Fruit fly (Drosophila melanogaster) whole organism, embryonic: ENCODE data around the gene RpS17.
A peak's percentile ranks its signal among the peaks of the same experiment; 100 is the strongest.

Experiments
- Adf1 ChIP-seq: fragments of 200-800 bp; sonication (Bioruptor generic); IDR thresholded peaks from 2 replicates; pipeline ENCODE4 v1.3.6; 2022; ENCODE audit warnings: missing biosample characterization, missing genetic modification characterization
- BtbVII ChIP-seq: fragments of 200-800 bp; sonication (Bioruptor generic); optimal IDR thresholded peaks from 3 replicates; lab custom pipeline; 2017; ENCODE audit warnings: missing biosample characterization, mild to moderate bottlenecking, missing genetic modification characterization
- CG10209 ChIP-seq: fragments of 200-800 bp; sonication (Bioruptor generic); optimal IDR thresholded peaks from 3 replicates; lab custom pipeline; 2017; ENCODE audit warnings: missing biosample characterization, mild to moderate bottlenecking, missing genetic modification characterization, missing genetic modification reagents
- CG10565 ChIP-seq: fragments of 200-800 bp; sonication (Bioruptor generic); optimal IDR thresholded peaks from 3 replicates; lab custom pipeline; 2016; ENCODE audit warnings: missing biosample characterization, mild to moderate bottlenecking, missing genetic modification characterization
- CG12299 ChIP-seq: fragments of 200-800 bp; sonication (Bioruptor generic); optimal IDR thresholded peaks from 2 replicates; lab custom pipeline; 2018; ENCODE audit warnings: missing biosample characterization, mild to moderate bottlenecking, missing genetic modification characterization
- CG13624 ChIP-seq: fragments of 200-800 bp; sonication (Bioruptor generic); optimal IDR thresholded peaks from 2 replicates; lab custom pipeline; 2016; ENCODE audit warnings: missing biosample characterization, missing genetic modification characterization
- CG14014 ChIP-seq: fragments of 200-800 bp; sonication (Bioruptor generic); IDR thresholded peaks from 2 replicates; pipeline ENCODE4 v1.3.6; 2022; ENCODE audit warnings: missing biosample characterization, missing genetic modification characterization
- CG14667 ChIP-seq: fragments of 200-800 bp; sonication (Bioruptor generic); IDR thresholded peaks from 2 replicates; pipeline ENCODE4 v1.3.6; 2022; ENCODE audit warnings: missing biosample characterization, missing genetic modification characterization
- CG14710 ChIP-seq: fragments of 200-800 bp; sonication (Bioruptor generic); optimal IDR thresholded peaks from 3 replicates; lab custom pipeline; 2019; ENCODE audit warnings: missing biosample characterization, mild to moderate bottlenecking, missing genetic modification characterization, moderate library complexity
- CG15514 ChIP-seq: fragments of 200-800 bp; sonication (Bioruptor generic); optimal IDR thresholded peaks from 3 replicates; lab custom pipeline; 2017; ENCODE audit warnings: missing biosample characterization, missing genetic modification characterization, mild to moderate bottlenecking, moderate library complexity, missing genetic modification reagents
- CG1603 ChIP-seq: fragments of 200-800 bp; sonication (Bioruptor generic); optimal IDR thresholded peaks from 2 replicates; lab custom pipeline; 2019; ENCODE audit warnings: missing biosample characterization, mild to moderate bottlenecking, missing genetic modification characterization, moderate library complexity
- CG17612 ChIP-seq: fragments of 200-800 bp; sonication (Bioruptor generic); IDR thresholded peaks from 2 replicates; pipeline ENCODE4 v1.3.6; 2022; ENCODE audit warnings: missing biosample characterization, missing genetic modification characterization
- CG17802 ChIP-seq: fragments of 200-800 bp; sonication (Bioruptor generic); optimal IDR thresholded peaks from 2 replicates; lab custom pipeline; 2018; ENCODE audit warnings: missing biosample characterization, mild to moderate bottlenecking, missing genetic modification characterization, moderate library complexity
- CG31441 ChIP-seq: fragments of 200-800 bp; sonication (Bioruptor generic); IDR thresholded peaks from 2 replicates; pipeline ENCODE4 v1.3.6; 2022; ENCODE audit warnings: missing biosample characterization, missing genetic modification characterization
- CG33557 ChIP-seq: fragments of 200-800 bp; sonication (Bioruptor generic); optimal IDR thresholded peaks from 2 replicates; lab custom pipeline; 2019; ENCODE audit warnings: missing biosample characterization, mild to moderate bottlenecking, missing genetic modification characterization, moderate library complexity
- CG6791 ChIP-seq: fragments of 200-800 bp; sonication (Bioruptor generic); IDR thresholded peaks from 3 replicates; pipeline ENCODE4 v1.3.6; 2022; ENCODE audit warnings: missing biosample characterization, missing genetic modification characterization; ENCODE audit not compliant: partially characterized antibody
- CG7786 ChIP-seq: fragments of 200-800 bp; sonication (Bioruptor generic); optimal IDR thresholded peaks from 2 replicates; lab custom pipeline; 2016; ENCODE audit warnings: missing biosample characterization, missing genetic modification characterization
- CG8290 ChIP-seq, 3 experiments: fragments of 200-800 bp; sonication (Bioruptor generic); optimal IDR thresholded peaks; 2 replicates each; lab custom pipeline; 2016 to 2019; ENCODE audit warnings: missing biosample characterization in 3 of 3, missing genetic modification characterization in 3 of 3, mild to moderate bottlenecking in 2 of 3, moderate library complexity in 1 of 3
- D ChIP-seq, 2 experiments: fragments of 200-800 bp in 1 of 2; fragments of >200 bp in 1 of 2; sonication (Bioruptor generic) in 1 of 2; optimal IDR thresholded peaks; 2 replicates in 1 of 2; 3 replicates in 1 of 2; lab custom pipeline; 2017; ENCODE audit warnings: mild to moderate bottlenecking in 1 of 2, missing biosample characterization in 1 of 2, missing genetic modification characterization in 1 of 2, missing genetic modification reagents in 1 of 2
- Dll ChIP-seq: fragments of 200-800 bp; sonication (Bioruptor generic); IDR thresholded peaks from 4 replicates; pipeline ENCODE4 v1.3.6; 2022; ENCODE audit warnings: missing biosample characterization, missing genetic modification characterization; ENCODE audit not compliant: partially characterized antibody
- Drgx ChIP-seq: fragments of 200-800 bp; sonication (Bioruptor generic); IDR thresholded peaks from 2 replicates; pipeline ENCODE4 v1.3.6; 2022; ENCODE audit warnings: missing biosample characterization, missing genetic modification characterization
- Eip74EF ChIP-seq, 2 experiments: fragments of 200-800 bp in 1 of 2; fragments of >200 bp in 1 of 2; sonication (Bioruptor generic) in 1 of 2; optimal IDR thresholded peaks; 2 replicates each; lab custom pipeline; 2017 to 2019; ENCODE audit warnings: missing biosample characterization in 2 of 2, missing genetic modification characterization in 2 of 2, mild to moderate bottlenecking in 1 of 2, moderate library complexity in 1 of 2
- Fer1 ChIP-seq: fragments of 200-800 bp; sonication (Bioruptor generic); optimal IDR thresholded peaks from 2 replicates; lab custom pipeline; 2017; ENCODE audit warnings: missing biosample characterization, mild to moderate bottlenecking, missing genetic modification characterization
- GATAe ChIP-seq: fragments of 200-800 bp; sonication (Bioruptor generic); conservative IDR thresholded peaks from 2 replicates; pipeline ENCODE4 v1.3.6; 2022; ENCODE audit warnings: missing biosample characterization, missing genetic modification characterization
- HLHmδ ChIP-seq: fragments of 200-800 bp; sonication (Bioruptor generic); optimal IDR thresholded peaks from 2 replicates; lab custom pipeline; 2018; ENCODE audit warnings: missing biosample characterization, mild to moderate bottlenecking, missing genetic modification characterization, moderate library complexity
- Hand ChIP-seq: fragments of 200-800 bp; sonication (Bioruptor generic); optimal IDR thresholded peaks from 2 replicates; lab custom pipeline; 2017; ENCODE audit warnings: mild to moderate bottlenecking, missing biosample characterization, missing genetic modification reagents, missing genetic modification characterization
- Hey ChIP-seq: fragments of 200-800 bp; sonication (Bioruptor generic); optimal IDR thresholded peaks from 3 replicates; lab custom pipeline; 2018; ENCODE audit warnings: missing biosample characterization, mild to moderate bottlenecking, missing genetic modification characterization
- Mes4 ChIP-seq: fragments of 200-800 bp; sonication (Bioruptor generic); optimal IDR thresholded peaks from 2 replicates; lab custom pipeline; 2016; ENCODE audit warnings: missing biosample characterization, missing genetic modification characterization
- NK7.1 ChIP-seq: fragments of 200-800 bp; sonication (Bioruptor generic); optimal IDR thresholded peaks from 3 replicates; lab custom pipeline; 2016; ENCODE audit warnings: missing biosample characterization, missing genetic modification characterization
- Nf-YB ChIP-seq: fragments of 200-800 bp; sonication (Bioruptor generic); optimal IDR thresholded peaks from 3 replicates; lab custom pipeline; 2019; ENCODE audit warnings: missing biosample characterization, mild to moderate bottlenecking, missing genetic modification characterization, moderate library complexity
- Optix ChIP-seq: fragments of 200-800 bp; sonication (Bioruptor generic); IDR thresholded peaks from 3 replicates; pipeline ENCODE4 v1.3.6; 2022; ENCODE audit warnings: missing biosample characterization, missing genetic modification characterization
- PHDP ChIP-seq: fragments of 200-800 bp; sonication (Bioruptor generic); optimal IDR thresholded peaks from 3 replicates; lab custom pipeline; 2018; ENCODE audit warnings: missing biosample characterization, mild to moderate bottlenecking, missing genetic modification characterization, moderate library complexity
- Sry-δ ChIP-seq: fragments of 200-800 bp; sonication (Bioruptor generic); optimal IDR thresholded peaks from 2 replicates; lab custom pipeline; 2016; ENCODE audit warnings: missing biosample characterization, missing genetic modification characterization
- Tbp ChIP-seq: fragments of >200 bp; optimal IDR thresholded peaks from 2 replicates; lab custom pipeline; 2018; ENCODE audit warnings: missing biosample characterization, missing genetic modification characterization
- Xrp1 ChIP-seq: fragments of 200-800 bp; sonication (Bioruptor generic); IDR thresholded peaks from 2 replicates; pipeline ENCODE4 v1.3.6; 2022; ENCODE audit warnings: missing biosample characterization, missing genetic modification characterization
- ato ChIP-seq: fragments of 200-800 bp; sonication (Bioruptor generic); IDR thresholded peaks from 2 replicates; pipeline ENCODE4 v1.3.6; 2022; ENCODE audit warnings: missing biosample characterization, missing genetic modification characterization; ENCODE audit not compliant: partially characterized antibody
- crp ChIP-seq, 2 experiments: fragments of 200-800 bp; sonication (Bioruptor generic); optimal IDR thresholded peaks; 2 replicates in 1 of 2; 3 replicates in 1 of 2; lab custom pipeline; 2017; ENCODE audit warnings: missing biosample characterization in 2 of 2, missing genetic modification characterization in 2 of 2, mild to moderate bottlenecking in 1 of 2, moderate library complexity in 1 of 2
- dmrt99B ChIP-seq: fragments of 200-800 bp; sonication (Bioruptor generic); optimal IDR thresholded peaks from 2 replicates; lab custom pipeline; 2018; ENCODE audit warnings: missing biosample characterization, mild to moderate bottlenecking, missing genetic modification characterization, moderate library complexity
- dpn ChIP-seq, 2 experiments: fragments of 200-800 bp; sonication (Bioruptor generic); optimal IDR thresholded peaks; 3 replicates each; lab custom pipeline; 2016; ENCODE audit warnings: missing biosample characterization in 2 of 2, missing genetic modification characterization in 2 of 2
- en ChIP-seq: fragments of 200-800 bp; sonication (Bioruptor generic); optimal IDR thresholded peaks from 2 replicates; lab custom pipeline; 2016; ENCODE audit warnings: missing biosample characterization, missing genetic modification characterization
- esg ChIP-seq: fragments of 200-800 bp; sonication (Bioruptor generic); conservative IDR thresholded peaks from 2 replicates; pipeline ENCODE4 v1.3.6; 2022; ENCODE audit warnings: missing biosample characterization, missing genetic modification characterization
- jing ChIP-seq: fragments of 200-800 bp; sonication (Bioruptor generic); optimal IDR thresholded peaks from 2 replicates; lab custom pipeline; 2018; ENCODE audit warnings: missing biosample characterization, mild to moderate bottlenecking, missing genetic modification characterization
- oc ChIP-seq: fragments of 200-800 bp; sonication (Bioruptor generic); optimal IDR thresholded peaks from 2 replicates; lab custom pipeline; 2018; ENCODE audit warnings: missing biosample characterization, mild to moderate bottlenecking, missing genetic modification characterization, moderate library complexity
- ranshi ChIP-seq: fragments of 200-800 bp; sonication (Bioruptor generic); IDR thresholded peaks from 2 replicates; pipeline ENCODE4 v1.3.6; 2022; ENCODE audit warnings: missing biosample characterization, missing genetic modification characterization
- zen ChIP-seq: fragments of 200-800 bp; sonication (Bioruptor generic); optimal IDR thresholded peaks from 3 replicates; lab custom pipeline; 2018; ENCODE audit warnings: missing biosample characterization, mild to moderate bottlenecking, missing genetic modification characterization, moderate library complexity
- zf30C ChIP-seq: fragments of 200-800 bp; sonication (Bioruptor generic); optimal IDR thresholded peaks from 3 replicates; lab custom pipeline; 2018; ENCODE audit warnings: missing biosample characterization, mild to moderate bottlenecking, missing genetic modification characterization

The RpS17 gene

dm6 chr3L:9422636-9423419 lies 6.8 kb downstream of the RpS17 start, which contains the start of gene aay (continued):
- peak; percentile 98 for TF ChIP-seq Mes4
- peak; percentile 100 for TF ChIP-seq dmrt99B
- peak; percentile 95 for TF ChIP-seq CG10565 (GFP tag; lab: Kevin White, UChicago)
- peak; percentile 98 for TF ChIP-seq ranshi (GFP tag; lab: Robert Waterston, UW)
- TF ChIP-seq Dll (GFP tag; lab: Robert Waterston, UW), result 0 out of 4 replicates have a peak, but pooled peaks have one; percentile 18
- peak; percentile 99 for TF ChIP-seq CG31441
- peak; percentile 98 for TF ChIP-seq CG33557 (GFP tag; lab: Kevin White, UChicago)
- peak; percentile 99 for TF ChIP-seq BtbVII (GFP tag; lab: Kevin White, UChicago)
- peak; percentile 95 for TF ChIP-seq CG17612 (GFP tag; lab: Robert Waterston, UW)
- TF ChIP-seq CG6791 (GFP tag; lab: Robert Waterston, UW), result no peak
- TF ChIP-seq Optix (GFP tag; lab: Robert Waterston, UW), result peak; percentile 95
- peak; percentile 66 for TF ChIP-seq Sry-δ (GFP tag; lab: Kevin White, UChicago)
- no peak for TF ChIP-seq D (optimal IDR thresholded peaks at IDR 0.05; lab: Kevin White, UChicago)
- TF ChIP-seq D (GFP tag; optimal IDR thresholded peaks at IDR 0.05; lab: Kevin White, UChicago), result peak; percentile 99
- peak; percentile 87 for TF ChIP-seq Adf1 (GFP tag; lab: Robert Waterston, UW)
- TF ChIP-seq CG1603 (tag; lab: Kevin White, UChicago), result peak; percentile 97
- peak; percentile 92 for TF ChIP-seq Nf-YB (GFP tag; lab: Kevin White, UChicago)
- peak; percentile 98 to 99 for TF ChIP-seq dpn (GFP tag; optimal IDR thresholded peaks at IDR 0.05; lab: Kevin White, UChicago)
- TF ChIP-seq HLHmδ (GFP tag; lab: Kevin White, UChicago), result no peak
- TF ChIP-seq jing (GFP tag; lab: Kevin White, UChicago), result peak; percentile 97
- TF ChIP-seq CG15514 (GFP tag; lab: Kevin White, UChicago), result peak; percentile 94
- TF ChIP-seq CG12299 (tag; lab: Kevin White, UChicago), result peak; percentile 99
- peak; percentile 97 for TF ChIP-seq Hand (GFP tag; lab: Kevin White, UChicago)
- peak; percentile 97 for TF ChIP-seq GATAe (GFP tag; lab: Robert Waterston, UW)
- TF ChIP-seq CG14014 (GFP tag; lab: Robert Waterston, UW), result peak; percentile 97
- no peak for TF ChIP-seq Tbp (GFP tag; lab: Kevin White, UChicago)
- TF ChIP-seq Hey (tag; lab: Kevin White, UChicago), result peak; percentile 79
- TF ChIP-seq Fer1 (GFP tag; lab: Kevin White, UChicago), result peak; percentile 99
- TF ChIP-seq PHDP (tag; lab: Kevin White, UChicago), result peak; percentile 99
- TF ChIP-seq CG7786, result peak; percentile 97
- no peak for TF ChIP-seq ato
- TF ChIP-seq CG13624 (GFP tag; lab: Kevin White, UChicago), result peak; percentile 99
- peak; percentile 96 for TF ChIP-seq CG14667 (GFP tag; lab: Robert Waterston, UW)
- TF ChIP-seq crp (GFP tag; optimal IDR thresholded peaks at IDR 0.05; lab: Kevin White, UChicago), result peak in 1 of 2 experiments; percentile 75
- TF ChIP-seq Eip74EF (GFP tag; optimal IDR thresholded peaks at IDR 0.05; lab: Kevin White, UChicago), result peak in 1 of 2 experiments; percentile 100
- TF ChIP-seq oc (tag; lab: Kevin White, UChicago), result peak; percentile 99
- peak; percentile 90 for TF ChIP-seq CG17802 (tag; lab: Kevin White, UChicago)
- peak; percentile 98 for TF ChIP-seq esg
- TF ChIP-seq Drgx, result peak; percentile 98
- TF ChIP-seq zf30C, result peak; percentile 100
- TF ChIP-seq CG8290 (GFP tag; optimal IDR thresholded peaks at IDR 0.05; lab: Kevin White, UChicago), result peak; percentile 99
- peak; percentile 90 to 93 for TF ChIP-seq CG8290 (tag; optimal IDR thresholded peaks at IDR 0.05; lab: Kevin White, UChicago)
- peak; percentile 94 for TF ChIP-seq en
- TF ChIP-seq CG14710 (tag; lab: Kevin White, UChicago), result peak; percentile 98
- peak; percentile 99 for TF ChIP-seq CG10209 (GFP tag; lab: Kevin White, UChicago)
- TF ChIP-seq NK7.1, result peak; percentile 97
- peak; percentile 99 for TF ChIP-seq zen
- TF ChIP-seq Xrp1, result peak; percentile 99
